Worm (Caenorhabditis elegans) whole organism, L2 larva: ENCODE measurements around the gene F58F6.6.
"Not testable (repeated sequence)": the region's sequence is repeated elsewhere in the genome, so short reads cannot be mapped to it uniquely, and the experiment has no call there.

Source experiments
- ceh-16 ChIP-seq: fragments of 150-350 bp; optimal IDR thresholded peaks from 2 replicates; lab custom pipeline; 2014; ENCODE audit warnings: missing biosample characterization, missing genetic modification characterization
- ceh-82 ChIP-seq: fragments of 150-350 bp; optimal IDR thresholded peaks from 2 replicates; lab custom pipeline; 2014; ENCODE audit warnings: missing biosample characterization, missing genetic modification characterization
- elt-3 ChIP-seq: sonication (generic microtip); optimal IDR thresholded peaks from 2 replicates; lab custom pipeline; 2017; ENCODE audit warnings: missing biosample characterization, missing genetic modification characterization
- fos-1 ChIP-seq: fragments of 150-350 bp; optimal IDR thresholded peaks from 2 replicates; lab custom pipeline; 2014; ENCODE audit warnings: missing biosample characterization, missing genetic modification characterization
- mdl-1 ChIP-seq, 2 experiments: fragments of 150-350 bp in 1 of 2; sonication (generic microtip) in 1 of 2; optimal IDR thresholded peaks; 2 replicates each; lab custom pipeline; 2017; ENCODE audit warnings: missing biosample characterization in 2 of 2, missing genetic modification characterization in 2 of 2
- nhr-12 ChIP-seq: fragments of 150-350 bp; optimal IDR thresholded peaks from 2 replicates; lab custom pipeline; 2014; ENCODE audit warnings: missing biosample characterization, missing genetic modification characterization
- nhr-237 ChIP-seq: fragments of 150-350 bp; optimal IDR thresholded peaks from 2 replicates; lab custom pipeline; 2014; ENCODE audit warnings: missing biosample characterization, missing genetic modification characterization
- nhr-6 ChIP-seq: fragments of 150-350 bp; optimal IDR thresholded peaks from 2 replicates; lab custom pipeline; 2014; ENCODE audit warnings: missing biosample characterization, missing genetic modification characterization

DNA sequence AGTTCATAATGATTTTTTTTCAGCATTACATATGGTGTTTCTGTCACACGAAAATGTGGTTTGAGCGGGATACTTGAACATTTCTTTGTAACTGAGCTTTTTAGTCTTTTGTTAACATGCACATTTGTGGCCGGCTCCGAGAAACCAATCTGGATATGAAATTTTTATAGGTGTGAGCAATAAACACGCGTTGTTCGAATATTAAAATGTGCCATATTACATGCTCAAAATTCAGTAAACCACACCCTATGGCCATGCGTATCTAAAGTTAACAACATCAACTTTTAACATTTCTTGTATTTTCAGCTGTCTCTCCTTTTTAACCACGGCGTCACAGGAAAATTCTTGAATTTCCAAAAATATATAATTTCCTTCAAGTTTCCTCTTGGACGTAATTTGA is at the start of gene F58F6.6:
- TF ChIP-seq ceh-82 (tag; lab: Kevin White, UChicago); mdl-1 (tag; optimal IDR thresholded peaks at IDR 0.05; lab: Kevin White, UChicago); nhr-6; elt-3; nhr-237; ceh-16 (tag; lab: Kevin White, UChicago); nhr-12 (tag; lab: Kevin White, UChicago); fos-1 (tag; lab: Kevin White, UChicago): not testable (repeated sequence)
